Worm (Caenorhabditis elegans) whole organism, midembryonic: ENCODE results near the gene srw-44.

Experiments
- flt-1 ChIP-seq: fragments of 200-800 bp; sonication (Bioruptor generic); IDR thresholded peaks from 2 replicates; pipeline ENCODE4 v1.3.6; 2022; ENCODE audit warnings: missing genetic modification characterization, missing compliant biosample characterization
- klf-2 ChIP-seq: fragments of 200-800 bp; sonication (Bioruptor generic); conservative IDR thresholded peaks from 2 replicates; pipeline ENCODE4 v1.3.6; 2022; ENCODE audit warnings: missing genetic modification reagents, missing genetic modification characterization, missing compliant biosample characterization
- med-1 ChIP-seq: sonication (generic microtip); optimal IDR thresholded peaks from 2 replicates; lab custom pipeline; 2017; ENCODE audit warnings: missing genetic modification characterization, mild to moderate bottlenecking, missing compliant biosample characterization, antibody characterized with exemption, missing genetic modification reagents; ENCODE audit not compliant: insufficient read depth
- ref-1 ChIP-seq: fragments of 200-800 bp; sonication (Bioruptor generic); conservative IDR thresholded peaks from 2 replicates; pipeline ENCODE4 v1.3.6; 2022; ENCODE audit warnings: missing genetic modification reagents, missing genetic modification characterization, missing compliant biosample characterization
- ztf-29 ChIP-seq: fragments of 200-800 bp; sonication (Bioruptor generic); IDR thresholded peaks from 2 replicates; pipeline ENCODE4 v1.3.6; 2022; ENCODE audit warnings: missing genetic modification reagents, missing genetic modification characterization, missing compliant biosample characterization

DNA sequence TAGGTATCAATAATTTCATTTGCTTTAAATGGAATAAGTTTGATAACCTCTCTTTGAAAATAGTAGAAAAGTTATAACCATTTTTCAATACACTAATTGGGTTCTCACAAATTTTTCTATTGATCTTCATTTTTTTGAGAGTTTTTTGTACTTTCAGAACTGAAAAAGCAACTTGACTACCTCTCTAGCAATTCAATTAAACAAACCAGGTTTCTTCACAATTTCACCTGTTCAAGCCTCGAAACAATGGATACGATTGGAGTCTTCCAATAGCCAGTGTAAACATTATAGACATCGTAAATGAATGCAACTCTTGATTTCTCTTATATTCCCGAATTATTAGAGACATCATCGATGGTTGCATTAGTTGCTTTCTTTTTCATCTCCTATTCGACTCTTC is 49.9 kb downstream of the srw-44 start, which contains the start of gene srz-99:
- TF ChIP-seq klf-2 (GFP tag; lab: Robert Waterston, UW) (no peak), med-1 (GFP tag; lab: Kevin White, UChicago) (no peak), flt-1 (GFP tag; lab: Robert Waterston, UW) (no peak), ref-1 (no peak), ztf-29 (no peak)
